Fruit fly (Drosophila melanogaster) whole organism, prepupa: ENCODE data around the gene CG5808.

ENCODE experiments used
- Blimp-1 ChIP-seq: fragments of 200-800 bp; sonication (Bioruptor generic); optimal IDR thresholded peaks from 3 replicates; lab custom pipeline; 2017; ENCODE audit warnings: missing biosample characterization, missing genetic modification characterization, mild to moderate bottlenecking, moderate library complexity, missing genetic modification reagents
- CG11902 ChIP-seq: fragments of 200-800 bp; sonication (Bioruptor generic); optimal IDR thresholded peaks from 3 replicates; lab custom pipeline; 2016; ENCODE audit warnings: missing biosample characterization, missing genetic modification characterization
- CG15336 ChIP-seq: fragments of 200-800 bp; sonication (Bioruptor generic); IDR thresholded peaks from 2 replicates; pipeline ENCODE4 v1.3.6; 2022; ENCODE audit warnings: missing biosample characterization, missing genetic modification characterization
- CG1621 ChIP-seq: fragments of 200-800 bp; sonication (Bioruptor generic); optimal IDR thresholded peaks from 3 replicates; lab custom pipeline; 2018; ENCODE audit warnings: missing biosample characterization, mild to moderate bottlenecking, missing genetic modification characterization
- CG3032 ChIP-seq: fragments of 200-800 bp; optimal IDR thresholded peaks from 2 replicates; lab custom pipeline; 2019; ENCODE audit warnings: missing biosample characterization, mild to moderate bottlenecking, missing genetic modification characterization, moderate library complexity
- CG32006 ChIP-seq: fragments of 200-800 bp; sonication (Bioruptor generic); optimal IDR thresholded peaks from 3 replicates; lab custom pipeline; 2017; ENCODE audit warnings: missing biosample characterization, mild to moderate bottlenecking, missing genetic modification characterization
- CG34406 ChIP-seq: fragments of 200-800 bp; sonication (Bioruptor generic); optimal IDR thresholded peaks from 3 replicates; lab custom pipeline; 2016; ENCODE audit warnings: missing biosample characterization, missing genetic modification characterization
- CG3919 ChIP-seq: fragments of 200-800 bp; sonication (Bioruptor generic); optimal IDR thresholded peaks from 3 replicates; lab custom pipeline; 2016; ENCODE audit warnings: missing biosample characterization, missing genetic modification characterization
- CG4318 ChIP-seq: fragments of 200-800 bp; sonication (Bioruptor generic); optimal IDR thresholded peaks from 3 replicates; lab custom pipeline; 2017; ENCODE audit warnings: missing biosample characterization, mild to moderate bottlenecking, missing genetic modification characterization
- CG6163 ChIP-seq: fragments of 200-800 bp; sonication (Bioruptor generic); IDR thresholded peaks from 3 replicates; pipeline ENCODE4 v1.3.6; 2022; ENCODE audit warnings: missing biosample characterization, missing genetic modification characterization
- CG6276 ChIP-seq: fragments of 200-800 bp; sonication (Bioruptor generic); optimal IDR thresholded peaks from 2 replicates; lab custom pipeline; 2017; ENCODE audit warnings: missing biosample characterization, mild to moderate bottlenecking, missing genetic modification characterization
- CG6792 ChIP-seq: fragments of 200-800 bp; sonication (Bioruptor generic); optimal IDR thresholded peaks from 3 replicates; lab custom pipeline; 2016; ENCODE audit warnings: missing biosample characterization, missing genetic modification characterization
- CG6808 ChIP-seq: fragments of 200-800 bp; sonication (Bioruptor generic); optimal IDR thresholded peaks from 3 replicates; lab custom pipeline; 2017; ENCODE audit warnings: missing biosample characterization, missing genetic modification characterization, mild to moderate bottlenecking, moderate library complexity, missing genetic modification reagents
- CG7368 ChIP-seq: fragments of 200-800 bp; sonication (Bioruptor generic); optimal IDR thresholded peaks from 3 replicates; lab custom pipeline; 2016; ENCODE audit warnings: missing biosample characterization, missing genetic modification characterization
- CG8119 ChIP-seq: fragments of 200-800 bp; sonication (Bioruptor generic); IDR thresholded peaks from 3 replicates; pipeline ENCODE4 v1.3.6; 2022; ENCODE audit warnings: missing biosample characterization, missing genetic modification characterization
- CG9139 ChIP-seq: fragments of 200-800 bp; sonication (Bioruptor generic); optimal IDR thresholded peaks from 3 replicates; lab custom pipeline; 2017; ENCODE audit warnings: missing biosample characterization, mild to moderate bottlenecking, missing genetic modification characterization
- Eip78C ChIP-seq: fragments of 200-800 bp; sonication (Bioruptor generic); peaks from one replicate; lab custom pipeline; 2016; ENCODE audit warnings: missing biosample characterization, missing genetic modification characterization
- Eip93F ChIP-seq: fragments of 200-800 bp; sonication (Bioruptor generic); optimal IDR thresholded peaks from 2 replicates; lab custom pipeline; 2016; ENCODE audit warnings: missing biosample characterization, mild to moderate bottlenecking, missing genetic modification characterization
- Ets21C ChIP-seq: fragments of 200-800 bp; sonication (Bioruptor generic); optimal IDR thresholded peaks from 3 replicates; lab custom pipeline; 2016; ENCODE audit warnings: missing biosample characterization, missing genetic modification characterization
- Gug ChIP-seq: fragments of 200-800 bp; sonication (Bioruptor generic); IDR thresholded peaks from 2 replicates; pipeline ENCODE4 v1.3.6; 2022; ENCODE audit warnings: missing biosample characterization, missing genetic modification characterization
- Hr39 ChIP-seq: fragments of 200-800 bp; sonication (Bioruptor generic); optimal IDR thresholded peaks from 2 replicates; lab custom pipeline; 2016; ENCODE audit warnings: missing biosample characterization, missing genetic modification characterization
- Hr4 ChIP-seq: fragments of 200-800 bp; sonication (Bioruptor generic); optimal IDR thresholded peaks from 3 replicates; lab custom pipeline; 2016; ENCODE audit warnings: missing biosample characterization, missing genetic modification characterization
- Lpt ChIP-seq: fragments of 200-800 bp; sonication (Bioruptor generic); optimal IDR thresholded peaks from 3 replicates; lab custom pipeline; 2016; ENCODE audit warnings: missing biosample characterization, missing genetic modification characterization
- Met ChIP-seq: fragments of 200-800 bp; sonication (Bioruptor generic); optimal IDR thresholded peaks from 3 replicates; lab custom pipeline; 2016; ENCODE audit warnings: missing biosample characterization, missing genetic modification characterization
- OdsH ChIP-seq: fragments of 200-800 bp; sonication (Bioruptor generic); optimal IDR thresholded peaks from 3 replicates; lab custom pipeline; 2016; ENCODE audit warnings: missing biosample characterization, missing genetic modification characterization
- Smox ChIP-seq: fragments of 200-800 bp; sonication (Bioruptor generic); optimal IDR thresholded peaks from 3 replicates; lab custom pipeline; 2016; ENCODE audit warnings: missing biosample characterization, missing genetic modification characterization
- Sox102F ChIP-seq: fragments of 200-800 bp; sonication (Bioruptor generic); optimal IDR thresholded peaks from 2 replicates; lab custom pipeline; 2016; ENCODE audit warnings: missing biosample characterization, mild to moderate bottlenecking, missing genetic modification characterization
- Sox14 ChIP-seq: fragments of 200-800 bp; sonication (Bioruptor generic); optimal IDR thresholded peaks from 3 replicates; lab custom pipeline; 2016; ENCODE audit warnings: missing biosample characterization, missing genetic modification characterization
- achi ChIP-seq: fragments of 200-800 bp; sonication (Bioruptor generic); optimal IDR thresholded peaks from 3 replicates; lab custom pipeline; 2016; ENCODE audit warnings: missing biosample characterization, missing genetic modification characterization
- acj6 ChIP-seq: fragments of 200-800 bp; sonication (Bioruptor generic); optimal IDR thresholded peaks from 3 replicates; lab custom pipeline; 2016; ENCODE audit warnings: missing biosample characterization, missing genetic modification characterization
- cyc ChIP-seq: fragments of 200-800 bp; sonication (Bioruptor generic); optimal IDR thresholded peaks from 3 replicates; lab custom pipeline; 2016; ENCODE audit warnings: missing biosample characterization, missing genetic modification characterization
- dac ChIP-seq: fragments of 200-800 bp; sonication (Bioruptor generic); optimal IDR thresholded peaks from 2 replicates; lab custom pipeline; 2017; ENCODE audit warnings: missing biosample characterization, mild to moderate bottlenecking, missing genetic modification characterization
- eg ChIP-seq: fragments of 200-800 bp; sonication (Bioruptor generic); IDR thresholded peaks from 3 replicates; pipeline ENCODE4 v1.3.6; 2022; ENCODE audit warnings: missing biosample characterization, missing genetic modification characterization
- esn ChIP-seq: fragments of 200-800 bp; sonication (Bioruptor generic); optimal IDR thresholded peaks from 2 replicates; lab custom pipeline; 2016; ENCODE audit warnings: missing biosample characterization, mild to moderate bottlenecking, missing genetic modification characterization, moderate library complexity
- fd59A ChIP-seq: fragments of 200-800 bp; sonication (Bioruptor generic); optimal IDR thresholded peaks from 2 replicates; lab custom pipeline; 2017; ENCODE audit warnings: missing biosample characterization, mild to moderate bottlenecking, missing genetic modification characterization, missing genetic modification reagents
- fkh ChIP-seq: fragments of 200-800 bp; sonication (Bioruptor generic); optimal IDR thresholded peaks from 3 replicates; lab custom pipeline; 2017; ENCODE audit warnings: missing biosample characterization, mild to moderate bottlenecking, missing genetic modification characterization, moderate library complexity
- lz ChIP-seq: fragments of 200-800 bp; sonication (Bioruptor generic); optimal IDR thresholded peaks from 3 replicates; lab custom pipeline; 2016; ENCODE audit warnings: missing biosample characterization, missing genetic modification characterization
- net ChIP-seq: fragments of 200-800 bp; sonication (Bioruptor generic); optimal IDR thresholded peaks from 3 replicates; lab custom pipeline; 2016; ENCODE audit warnings: missing biosample characterization, missing genetic modification characterization
- spab ChIP-seq: fragments of 200-800 bp; sonication (Bioruptor generic); optimal IDR thresholded peaks from 2 replicates; lab custom pipeline; 2017; ENCODE audit warnings: missing biosample characterization, mild to moderate bottlenecking, missing genetic modification characterization, missing genetic modification reagents
- svp ChIP-seq: fragments of 200-800 bp; sonication (Bioruptor generic); peaks from one replicate; lab custom pipeline; 2016; ENCODE audit warnings: missing biosample characterization, missing genetic modification characterization
- topi ChIP-seq: fragments of 200-800 bp; sonication (Bioruptor generic); optimal IDR thresholded peaks from 3 replicates; lab custom pipeline; 2016; ENCODE audit warnings: missing biosample characterization, missing genetic modification characterization

Gene CG5808

DNA sequence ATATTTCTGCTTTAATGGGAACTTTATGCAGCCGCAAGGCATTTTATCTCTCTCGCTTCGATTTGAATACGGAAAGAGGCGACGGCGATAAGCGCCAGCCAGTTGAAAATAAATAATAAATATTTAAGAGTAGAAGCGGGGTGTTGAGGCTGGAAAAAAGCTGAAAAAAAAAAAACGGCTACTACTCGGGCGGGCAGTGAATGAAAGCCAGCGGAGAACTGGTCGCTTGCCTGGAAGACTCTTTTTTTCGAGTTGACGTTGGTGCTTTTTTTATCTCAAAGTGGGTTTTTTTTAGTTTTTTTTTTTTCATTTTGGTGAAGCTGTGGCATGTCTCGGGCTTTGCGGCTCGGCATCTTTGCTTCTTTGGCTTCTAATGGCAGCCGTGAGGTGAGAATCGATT is 43.4 kb downstream of the CG5808 start:
- peak; percentile 3 for TF ChIP-seq svp (GFP tag; lab: Kevin White, UChicago)
- peak; percentile 63; the same call in 2 of the 3 replicates for TF ChIP-seq CG8119 (GFP tag; lab: Robert Waterston, UW)
- no peak for TF ChIP-seq Sox102F (GFP tag; lab: Kevin White, UChicago)
- TF ChIP-seq CG6792 (GFP tag; lab: Kevin White, UChicago): no peak
- TF ChIP-seq CG15336: peak; percentile 11; the same call in 1 of the 2 replicates
- TF ChIP-seq CG6276 (GFP tag; lab: Kevin White, UChicago): peak; percentile 36
- TF ChIP-seq net (GFP tag; lab: Kevin White, UChicago): peak; percentile 41
- TF ChIP-seq Met (GFP tag; lab: Kevin White, UChicago): no peak
- TF ChIP-seq eg (GFP tag; lab: Robert Waterston, UW): peak; percentile 64
- TF ChIP-seq CG32006: peak; percentile 54
- TF ChIP-seq Eip78C (GFP tag; lab: Kevin White, UChicago): peak; percentile 69

DNA sequence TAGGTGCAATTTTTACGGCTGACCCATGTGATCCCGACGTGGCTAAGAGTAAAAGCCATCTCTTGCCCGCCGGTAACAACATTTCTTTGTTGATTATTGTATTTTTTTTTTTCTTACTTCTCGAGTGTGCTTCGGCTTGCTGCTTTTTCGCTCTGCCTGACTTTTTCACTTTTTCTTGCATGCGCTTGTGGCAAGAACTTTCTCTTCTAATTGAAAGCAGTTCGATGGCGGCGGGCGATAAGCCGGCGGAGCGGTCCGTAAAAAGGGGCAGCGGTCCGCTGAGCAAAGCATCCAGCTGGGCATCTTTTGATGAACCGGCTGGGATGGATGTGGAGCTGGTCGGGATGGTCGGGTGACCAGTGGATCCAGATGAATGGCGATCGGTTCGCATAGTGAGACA is 43.8 kb downstream of the CG5808 start:
- TF ChIP-seq fd59A (GFP tag; lab: Kevin White, UChicago) (no peak), svp (GFP tag; lab: Kevin White, UChicago) (peak; percentile 60)

DNA sequence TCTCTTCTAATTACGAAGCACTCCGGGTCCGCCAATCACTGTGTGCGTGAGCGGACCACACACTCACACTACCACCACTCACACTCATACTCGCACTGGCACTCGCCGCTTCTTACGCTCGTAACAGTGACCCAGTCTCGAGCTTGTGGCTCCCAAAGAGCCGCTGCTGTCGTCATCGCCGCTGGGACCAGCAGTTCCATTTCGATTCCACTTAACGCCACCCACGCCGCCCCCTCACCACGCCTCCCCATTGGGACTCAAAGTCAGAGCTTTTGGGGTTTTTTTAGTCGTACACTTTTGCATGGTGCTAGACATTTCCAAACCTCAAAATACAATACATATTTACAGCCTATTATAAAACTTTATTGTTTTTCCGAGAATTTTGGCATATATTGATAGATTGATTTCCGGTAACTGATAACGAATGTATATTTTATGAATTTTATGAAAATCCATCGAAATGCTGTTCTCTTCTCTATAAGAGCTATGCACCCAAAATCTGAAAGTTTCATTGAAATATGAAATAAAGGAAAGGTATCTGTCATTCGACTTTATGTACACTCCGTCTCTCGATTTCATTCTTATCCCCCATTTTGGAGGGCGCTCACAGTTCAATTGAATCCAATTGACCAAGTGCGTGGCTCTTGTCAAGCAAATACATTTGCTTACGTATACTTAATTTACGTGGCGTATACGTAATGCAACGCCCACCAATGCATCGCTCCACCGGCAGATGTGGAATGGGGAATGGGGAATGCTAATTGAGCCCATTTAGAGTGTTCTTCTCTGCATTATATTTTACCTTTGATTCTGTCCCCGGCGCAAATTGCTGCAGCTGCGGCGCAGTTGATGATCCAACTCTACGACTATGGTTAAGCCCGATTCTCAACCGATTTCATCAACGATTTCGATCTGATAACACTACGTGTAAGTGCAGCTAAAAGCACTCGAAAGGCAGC is 45.3 kb downstream of the CG5808 start, which contains the start of gene CG42331:
Gene CG42331 (plus strand): TSS at position 909 of the 959 bp plus-strand sequence.
- peak; percentile 11 for TF ChIP-seq Met (GFP tag; lab: Kevin White, UChicago)
- no peak for TF ChIP-seq CG1621 (tag; lab: Kevin White, UChicago)
- no peak for TF ChIP-seq CG3919
- peak; percentile 15 for TF ChIP-seq CG6792 (GFP tag; lab: Kevin White, UChicago)
- TF ChIP-seq dac (GFP tag; lab: Kevin White, UChicago): no peak
- 0 out of 3 replicates have a peak, but pooled peaks have one; percentile 19 for TF ChIP-seq CG6163 (GFP tag; lab: Robert Waterston, UW)
- TF ChIP-seq cyc (GFP tag; lab: Kevin White, UChicago): no peak
- 0 out of 2 replicates have a peak, but pooled peaks have one; percentile 13 for TF ChIP-seq CG15336
- TF ChIP-seq CG32006: peak; percentile 14
- TF ChIP-seq achi: peak; percentile 18
- no peak for TF ChIP-seq Eip93F (GFP tag; lab: Kevin White, UChicago)
- no peak for TF ChIP-seq Lpt (GFP tag; lab: Kevin White, UChicago)
- TF ChIP-seq acj6 (GFP tag; lab: Kevin White, UChicago): no peak
- no peak for TF ChIP-seq CG6808 (GFP tag; lab: Kevin White, UChicago)
- peak; percentile 91 for TF ChIP-seq svp (GFP tag; lab: Kevin White, UChicago)
- peak; percentile 3 for TF ChIP-seq Smox (GFP tag; lab: Kevin White, UChicago)
- TF ChIP-seq CG9139 (GFP tag; lab: Kevin White, UChicago): no peak
- TF ChIP-seq Hr39 (GFP tag; lab: Kevin White, UChicago): peak; percentile 3
- 0 out of 3 replicates have a peak, but pooled peaks have one; percentile 12 for TF ChIP-seq eg (GFP tag; lab: Robert Waterston, UW)
- TF ChIP-seq Ets21C (GFP tag; lab: Kevin White, UChicago): no peak
- no peak for TF ChIP-seq CG3032 (tag; lab: Kevin White, UChicago)
- TF ChIP-seq Hr4: peak; percentile 12
- TF ChIP-seq OdsH (GFP tag; lab: Kevin White, UChicago): peak; percentile 15
- TF ChIP-seq CG7368 (GFP tag; lab: Kevin White, UChicago): no peak
- TF ChIP-seq CG8119 (GFP tag; lab: Robert Waterston, UW): no peak
- TF ChIP-seq CG4318: no peak
- TF ChIP-seq Gug (GFP tag; lab: Robert Waterston, UW): no peak
- TF ChIP-seq Blimp-1 (GFP tag; lab: Kevin White, UChicago): no peak
- TF ChIP-seq esn (GFP tag; lab: Kevin White, UChicago): peak; percentile 42
- TF ChIP-seq spab: no peak
- peak; percentile 15 for TF ChIP-seq topi
- no peak for TF ChIP-seq CG11902 (GFP tag; lab: Kevin White, UChicago)
- no peak for TF ChIP-seq Sox14 (GFP tag; lab: Kevin White, UChicago)
- peak; percentile 18 for TF ChIP-seq lz (GFP tag; lab: Kevin White, UChicago)
- peak; percentile 10 for TF ChIP-seq Sox102F (GFP tag; lab: Kevin White, UChicago)
- peak; percentile 9 for TF ChIP-seq fkh (GFP tag; lab: Kevin White, UChicago)
- TF ChIP-seq CG34406 (GFP tag; lab: Kevin White, UChicago): no peak
- TF ChIP-seq, all 60 proteins: peak for 17
